Worm (Caenorhabditis elegans): ENCODE results near the gene srh-132.

DNA sequence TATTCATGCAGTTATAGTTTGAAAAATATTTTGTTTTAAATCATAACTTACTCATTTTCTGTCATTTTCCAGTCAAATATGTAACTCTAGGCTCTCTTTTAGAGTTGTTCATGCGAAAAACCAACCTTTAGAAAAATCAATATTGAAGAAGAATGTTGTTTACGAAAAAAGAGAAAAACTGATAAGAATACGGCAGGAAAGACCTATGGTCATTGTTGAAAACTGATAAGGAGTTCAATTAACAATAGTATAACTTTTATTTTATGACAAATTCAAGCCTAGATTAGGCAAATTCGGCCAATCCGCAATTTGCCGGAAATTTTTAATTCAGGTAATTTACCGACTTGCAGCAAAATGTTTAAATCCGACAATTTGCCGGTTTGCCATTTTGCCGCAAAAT, 33.4 kb upstream of the srh-132 start, which contains the start of gene Y20C6A.1:
- TF ChIP-seq snpc-4 (tag; optimal IDR thresholded peaks at IDR 0.05) (no peak), ces-1 (GFP tag; optimal IDR thresholded peaks at IDR 0.05) (no peak), unc-62 (GFP tag; optimal IDR thresholded peaks at IDR 0.05) (no peak), nhr-76 (tag; optimal IDR thresholded peaks at IDR 0.05) (no peak), nhr-12 (tag; optimal IDR thresholded peaks at IDR 0.05) (no peak)
